Worm (Caenorhabditis elegans) whole organism, L4 larva: ENCODE results near the gene unc-17.

Experiments used
- F10B5.3 ChIP-seq: sonication (generic microtip); optimal IDR thresholded peaks from 2 replicates; lab custom pipeline; 2016; ENCODE audit warnings: mild to moderate bottlenecking, missing genetic modification characterization, missing compliant biosample characterization
- F44E2.7 ChIP-seq: fragments of 200-800 bp; sonication (Bioruptor generic); IDR thresholded peaks from 2 replicates; pipeline ENCODE4 v2.1.2; 2022; ENCODE audit warnings: missing genetic modification characterization, missing compliant biosample characterization
- T20F7.1 ChIP-seq: fragments of 200-800 bp; sonication (Bioruptor generic); optimal IDR thresholded peaks from 2 replicates; lab custom pipeline; 2018; ENCODE audit warnings: mild to moderate bottlenecking, missing genetic modification characterization, missing compliant biosample characterization
- T26A8.4 ChIP-seq: fragments of 200-800 bp; sonication (Bioruptor generic); IDR thresholded peaks from 2 replicates; pipeline ENCODE4 v1.3.6; 2022; ENCODE audit warnings: missing genetic modification characterization, missing compliant biosample characterization
- Y105C5A.15 ChIP-seq: fragments of 200-800 bp; sonication (Bioruptor generic); IDR thresholded peaks from 2 replicates; pipeline ENCODE4 v1.3.6; 2022; ENCODE audit warnings: missing genetic modification characterization, missing compliant biosample characterization
- Y75B8A.6 ChIP-seq: fragments of 200-800 bp; sonication (Bioruptor generic); IDR thresholded peaks from 2 replicates; pipeline ENCODE4 v1.3.6; 2022; ENCODE audit warnings: missing genetic modification reagents, missing genetic modification characterization, missing compliant biosample characterization
- aha-1 ChIP-seq: fragments of 150-350 bp; peaks from one replicate; lab custom pipeline; 2014; ENCODE audit warnings: missing biosample characterization, missing genetic modification characterization
- aly-2 ChIP-seq: sonication (generic microtip); optimal IDR thresholded peaks from 2 replicates; lab custom pipeline; 2018; ENCODE audit warnings: missing biosample characterization, missing genetic modification characterization
- ceh-20 ChIP-seq: fragments of 200-800 bp; sonication (Bioruptor generic); IDR thresholded peaks from 2 replicates; pipeline ENCODE4 v1.3.6; 2022; ENCODE audit warnings: missing genetic modification reagents, missing genetic modification characterization, missing compliant biosample characterization
- ceh-62 ChIP-seq: sonication (generic microtip); optimal IDR thresholded peaks from 2 replicates; lab custom pipeline; 2017; ENCODE audit warnings: missing biosample characterization, missing genetic modification characterization
- daf-16 ChIP-seq, 3 experiments: sonication (generic microtip); optimal IDR thresholded peaks; 2 replicates each; lab custom pipeline; 2016 to 2017; ENCODE audit warnings: missing genetic modification characterization in 3 of 3, missing genetic modification reagents in 3 of 3, mild to moderate bottlenecking in 2 of 3, missing compliant biosample characterization in 2 of 3, missing biosample characterization in 1 of 3, moderate library complexity in 1 of 3
- daf-8 ChIP-seq: fragments of 200-800 bp; sonication (Bioruptor generic); IDR thresholded peaks from 2 replicates; pipeline ENCODE4 v1.3.6; 2022; ENCODE audit warnings: missing genetic modification characterization, missing compliant biosample characterization
- dmd-6 ChIP-seq: fragments of 200-800 bp; sonication (Bioruptor generic); IDR thresholded peaks from 2 replicates; pipeline ENCODE4 v1.3.6; 2022; ENCODE audit warnings: missing genetic modification reagents, missing genetic modification characterization, missing compliant biosample characterization
- dmd-8 ChIP-seq: fragments of 200-800 bp; sonication (Bioruptor generic); IDR thresholded peaks from 2 replicates; pipeline ENCODE4 v1.3.6; 2022; ENCODE audit warnings: missing genetic modification characterization, missing compliant biosample characterization
- dpl-1 ChIP-seq: fragments of 150-350 bp; optimal IDR thresholded peaks from 2 replicates; lab custom pipeline; 2014; ENCODE audit warnings: missing biosample characterization, missing genetic modification reagents, missing genetic modification characterization
- dve-1 ChIP-seq: sonication (generic microtip); optimal IDR thresholded peaks from 2 replicates; lab custom pipeline; 2017; ENCODE audit warnings: antibody characterized with exemption, mild to moderate bottlenecking, missing genetic modification characterization, missing compliant biosample characterization; ENCODE audit not compliant: insufficient read depth
- gei-8 ChIP-seq: fragments of 200-800 bp; sonication (Bioruptor generic); optimal IDR thresholded peaks from 2 replicates; lab custom pipeline; 2018; ENCODE audit warnings: mild to moderate bottlenecking, missing genetic modification characterization, missing compliant biosample characterization
- hif-1 ChIP-seq, 2 experiments: sonication (generic microtip); optimal IDR thresholded peaks; 2 replicates each; lab custom pipeline; 2016 to 2017; ENCODE audit warnings: missing compliant biosample characterization in 2 of 2, missing genetic modification characterization in 2 of 2, missing genetic modification reagents in 2 of 2, missing genotype in 2 of 2, mild to moderate bottlenecking in 1 of 2
- hlh-11 ChIP-seq: fragments of 200-800 bp; sonication (Bioruptor generic); optimal IDR thresholded peaks from 2 replicates; lab custom pipeline; 2018; ENCODE audit warnings: mild to moderate bottlenecking, missing genetic modification characterization, missing compliant biosample characterization
- hlh-30 ChIP-seq: sonication (generic microtip); optimal IDR thresholded peaks from 2 replicates; lab custom pipeline; 2017; ENCODE audit warnings: antibody characterized with exemption, mild to moderate bottlenecking, missing genetic modification characterization, missing compliant biosample characterization; ENCODE audit not compliant: insufficient read depth
- hmg-1.1 ChIP-seq: fragments of 200-800 bp; sonication (Bioruptor generic); IDR thresholded peaks from 2 replicates; pipeline ENCODE4 v1.3.6; 2022; ENCODE audit warnings: missing genetic modification reagents, missing genetic modification characterization, missing compliant biosample characterization
- lin-1 ChIP-seq: fragments of 200-800 bp; sonication (Bioruptor generic); IDR thresholded peaks from 2 replicates; pipeline ENCODE4 v1.3.6; 2022; ENCODE audit warnings: missing genetic modification reagents, missing genetic modification characterization, missing compliant biosample characterization
- lin-38 ChIP-seq: fragments of 200-800 bp; sonication (Bioruptor generic); IDR thresholded peaks from 2 replicates; pipeline ENCODE4 v1.3.6; 2022; ENCODE audit warnings: missing genetic modification reagents, missing genetic modification characterization, missing compliant biosample characterization
- lir-3 ChIP-seq: sonication (generic microtip); optimal IDR thresholded peaks from 2 replicates; lab custom pipeline; 2016; ENCODE audit warnings: mild to moderate bottlenecking, missing genetic modification characterization, missing compliant biosample characterization
- lsy-2 ChIP-seq, 2 experiments: fragments of 150-350 bp in 1 of 2; sonication (generic microtip) in 1 of 2; optimal IDR thresholded peaks; 2 replicates each; lab custom pipeline; 2014 to 2017; ENCODE audit warnings: missing biosample characterization in 2 of 2, missing genetic modification characterization in 2 of 2
- madf-9 ChIP-seq: fragments of 200-800 bp; sonication (Bioruptor generic); conservative IDR thresholded peaks from 2 replicates; pipeline ENCODE4 v1.3.6; 2022; ENCODE audit warnings: missing genetic modification reagents, missing genetic modification characterization, missing compliant biosample characterization
- mdl-1 ChIP-seq, 2 experiments: fragments of 150-350 bp in 1 of 2; sonication (generic microtip) in 1 of 2; optimal IDR thresholded peaks; 2 replicates each; lab custom pipeline; 2014 to 2017; ENCODE audit warnings: missing biosample characterization in 2 of 2, missing genetic modification characterization in 2 of 2
- mdt-29 ChIP-seq: fragments of 200-800 bp; sonication (Bioruptor generic); IDR thresholded peaks from 2 replicates; pipeline ENCODE4 v1.3.6; 2022; ENCODE audit warnings: missing genetic modification reagents, missing genetic modification characterization, missing compliant biosample characterization
- mep-1 ChIP-seq: fragments of 150-350 bp; sonication (generic microtip); optimal IDR thresholded peaks from 3 replicates; lab custom pipeline; 2014; ENCODE audit warnings: missing biosample characterization, missing genetic modification characterization
- mes-2 ChIP-seq: sonication (generic microtip); optimal IDR thresholded peaks from 2 replicates; lab custom pipeline; 2016; ENCODE audit warnings: missing genotype, mild to moderate bottlenecking, missing genetic modification characterization, missing compliant biosample characterization; ENCODE audit not compliant: poor library complexity, severe bottlenecking
- mxl-2 ChIP-seq: fragments of 200-800 bp; sonication (Bioruptor generic); conservative IDR thresholded peaks from 2 replicates; pipeline ENCODE4 v1.3.6; 2022; ENCODE audit warnings: missing genetic modification reagents, missing genetic modification characterization, missing compliant biosample characterization
- mxl-3 ChIP-seq: fragments of 200-800 bp; sonication (Bioruptor generic); optimal IDR thresholded peaks from 2 replicates; lab custom pipeline; 2018; ENCODE audit warnings: mild to moderate bottlenecking, missing genetic modification characterization, missing compliant biosample characterization
- nhr-10 ChIP-seq: fragments of 150-350 bp; optimal IDR thresholded peaks from 2 replicates; lab custom pipeline; 2014; ENCODE audit warnings: missing biosample characterization, missing genetic modification characterization
- nhr-11 ChIP-seq: fragments of 150-350 bp; optimal IDR thresholded peaks from 2 replicates; lab custom pipeline; 2014; ENCODE audit warnings: missing biosample characterization, missing genetic modification characterization
- nhr-25 ChIP-seq: sonication (generic microtip); optimal IDR thresholded peaks from 2 replicates; lab custom pipeline; 2017; ENCODE audit warnings: missing genetic modification characterization, mild to moderate bottlenecking, missing compliant biosample characterization, antibody characterized with exemption, moderate library complexity, borderline replicate concordance; ENCODE audit not compliant: insufficient read depth
- nhr-28 ChIP-seq: fragments of 150-350 bp; optimal IDR thresholded peaks from 2 replicates; lab custom pipeline; 2014; ENCODE audit warnings: missing biosample characterization, missing genetic modification characterization
- nhr-48 ChIP-seq: sonication (generic microtip); optimal IDR thresholded peaks from 2 replicates; lab custom pipeline; 2016; ENCODE audit warnings: mild to moderate bottlenecking, missing genetic modification characterization, missing compliant biosample characterization
- nhr-6 ChIP-seq: fragments of 150-350 bp; optimal IDR thresholded peaks from 2 replicates; lab custom pipeline; 2014; ENCODE audit warnings: missing biosample characterization, missing genetic modification characterization
- nhr-77 ChIP-seq: fragments of 150-350 bp; optimal IDR thresholded peaks from 2 replicates; lab custom pipeline; 2014; ENCODE audit warnings: missing biosample characterization, missing genetic modification characterization
- pha-4 ChIP-seq, 2 experiments: fragments of 150-350 bp in 1 of 2; fragments of 200-800 bp in 1 of 2; sonication (Bioruptor generic) in 1 of 2; IDR thresholded peaks in 1 of 2; optimal IDR thresholded peaks in 1 of 2; 2 replicates each; pipeline versions ENCODE4 v1.3.6 to Lab custom; 2014 to 2022; ENCODE audit warnings: missing genetic modification characterization in 2 of 2, missing genetic modification reagents in 2 of 2, missing biosample characterization in 1 of 2, missing compliant biosample characterization in 1 of 2
- rbr-2 ChIP-seq: sonication (generic microtip); optimal IDR thresholded peaks from 2 replicates; lab custom pipeline; 2016; ENCODE audit warnings: missing genotype, missing genetic modification characterization, missing compliant biosample characterization
- saeg-2 ChIP-seq: fragments of 200-800 bp; sonication (Bioruptor generic); IDR thresholded peaks from 2 replicates; pipeline ENCODE4 v1.3.6; 2022; ENCODE audit warnings: missing genetic modification reagents, missing genetic modification characterization, missing compliant biosample characterization
- set-16 ChIP-seq: fragments of 200-800 bp; sonication (Bioruptor generic); IDR thresholded peaks from 2 replicates; pipeline ENCODE4 v1.3.6; 2022; ENCODE audit warnings: missing genetic modification reagents, missing genetic modification characterization, missing compliant biosample characterization
- snpc-4 ChIP-seq: fragments of 150-350 bp; optimal IDR thresholded peaks from 2 replicates; lab custom pipeline; 2014; ENCODE audit warnings: missing biosample characterization, missing genetic modification characterization
- tra-1 ChIP-seq: fragments of 200-800 bp; sonication (Bioruptor generic); IDR thresholded peaks from 2 replicates; pipeline ENCODE4 v1.3.6; 2022; ENCODE audit warnings: missing genetic modification reagents, missing genetic modification characterization, missing compliant biosample characterization
- unc-62 ChIP-seq, 3 experiments: fragments of 150-350 bp in 1 of 3; sonication (generic microtip); optimal IDR thresholded peaks in 2 of 3; peaks in 1 of 3; 1 replicate in 1 of 3; 2 replicates in 2 of 3; lab custom pipeline; 2014 to 2017; ENCODE audit warnings: missing biosample characterization in 3 of 3, missing genetic modification characterization in 3 of 3, missing genetic modification reagents in 3 of 3, missing genotype in 1 of 3
- zfp-3 ChIP-seq: fragments of 200-800 bp; sonication (Bioruptor generic); conservative IDR thresholded peaks from 2 replicates; pipeline ENCODE4 v1.3.6; 2022; ENCODE audit warnings: missing genetic modification reagents, missing genetic modification characterization, missing compliant biosample characterization

The unc-17 gene

ce11 chrIV:3654214-3654613, 29.7 kb upstream of the unc-17 start:
- peak; percentile 96 for TF ChIP-seq aha-1 (tag; lab: Kevin White, UChicago)
- peak; percentile 53 for TF ChIP-seq nhr-28
- no peak for TF ChIP-seq snpc-4 (tag; lab: Kevin White, UChicago)
- TF ChIP-seq nhr-11 (tag; lab: Kevin White, UChicago), result peak; percentile 82
- peak; percentile 45; the same call in 1 of the 2 replicates for TF ChIP-seq lin-38 (GFP tag; lab: Robert Waterston, UW)
- peak; percentile 74 for TF ChIP-seq tra-1 (GFP tag; lab: Robert Waterston, UW)
- TF ChIP-seq dpl-1 (GFP tag; lab: Kevin White, UChicago), result peak; percentile 24
- peak; percentile 91 for TF ChIP-seq ceh-20
- TF ChIP-seq set-16 (GFP tag; lab: Robert Waterston, UW), result peak; percentile 58
- TF ChIP-seq lir-3 (tag; lab: Kevin White, UChicago), result no peak
- TF ChIP-seq nhr-10, result no peak
- peak; percentile 28 for TF ChIP-seq rbr-2
- TF ChIP-seq hif-1 (tag; optimal IDR thresholded peaks at IDR 0.05; lab: Kevin White, UChicago), result peak in 1 of 2 experiments; percentile 55
- TF ChIP-seq nhr-48 (tag; lab: Kevin White, UChicago), result peak; percentile 95
- no peak for TF ChIP-seq Y105C5A.15
- peak in 1 of 2 experiments; percentile 48 for TF ChIP-seq lsy-2 (tag; optimal IDR thresholded peaks at IDR 0.05; lab: Kevin White, UChicago)
- TF ChIP-seq mep-1 (tag; lab: Kevin White, UChicago), result no peak
- peak; percentile 68; the same call in 1 of the 2 replicates for TF ChIP-seq saeg-2 (GFP tag; lab: Robert Waterston, UW)
- TF ChIP-seq nhr-25 (tag; lab: Kevin White, UChicago), result peak; percentile 53
- peak; percentile 75 for TF ChIP-seq mxl-3
- TF ChIP-seq aly-2 (tag; lab: Kevin White, UChicago), result no peak
- 0 out of 2 replicates have a peak, but pooled peaks have one; percentile 20 for TF ChIP-seq hmg-1.1
- TF ChIP-seq dve-1 (tag; lab: Kevin White, UChicago), result peak; percentile 72
- TF ChIP-seq pha-4 (GFP tag; IDR thresholded peaks at IDR 0.05; lab: Robert Waterston, UW), result peak; percentile 39; the same call in 1 of the 2 replicates
- no peak for TF ChIP-seq pha-4 (tag; optimal IDR thresholded peaks at IDR 0.05; lab: Kevin White, UChicago)
- TF ChIP-seq nhr-6 (tag; lab: Kevin White, UChicago), result no peak
- peak; percentile 93 for TF ChIP-seq hlh-11 (tag; lab: Kevin White, UChicago)
- no peak for TF ChIP-seq ceh-62
- TF ChIP-seq daf-16 (GFP tag; optimal IDR thresholded peaks at IDR 0.05; lab: Kevin White, UChicago), result peak in 1 of 2 experiments; percentile 90
- peak; percentile 82 for TF ChIP-seq daf-16 (tag; optimal IDR thresholded peaks at IDR 0.05; lab: Kevin White, UChicago)
- no peak for TF ChIP-seq F44E2.7
- TF ChIP-seq F10B5.3 (tag; lab: Kevin White, UChicago), result no peak
- no peak for TF ChIP-seq T20F7.1 (GFP tag; lab: Kevin White, UChicago)
- TF ChIP-seq mxl-2 (GFP tag; lab: Robert Waterston, UW), result peak; percentile 98
- 0 out of 2 replicates have a peak, but pooled peaks have one; percentile 42 for TF ChIP-seq Y75B8A.6
- TF ChIP-seq mdl-1 (tag; optimal IDR thresholded peaks at IDR 0.05; lab: Kevin White, UChicago), result peak; percentile 73 to 79
- TF ChIP-seq lin-1 (GFP tag; lab: Robert Waterston, UW), result peak; percentile 53; the same call in 1 of the 2 replicates
- peak; percentile 26 for TF ChIP-seq mes-2 (tag; lab: Kevin White, UChicago)
- peak; percentile 82 for TF ChIP-seq mdt-29 (GFP tag; lab: Robert Waterston, UW)
- peak; percentile 89 for TF ChIP-seq hlh-30 (tag; lab: Kevin White, UChicago)
- peak; percentile 48; the same call in 1 of the 2 replicates for TF ChIP-seq T26A8.4 (GFP tag; lab: Robert Waterston, UW)
- no peak for TF ChIP-seq dmd-8 (GFP tag; lab: Robert Waterston, UW)
- TF ChIP-seq gei-8 (GFP tag; lab: Kevin White, UChicago), result peak; percentile 31
- no peak for TF ChIP-seq madf-9 (GFP tag; lab: Robert Waterston, UW)
- 0 out of 2 replicates have a peak, but pooled peaks have one; percentile 53 for TF ChIP-seq zfp-3 (GFP tag; lab: Robert Waterston, UW)
- TF ChIP-seq unc-62 (GFP tag; optimal IDR thresholded peaks at IDR 0.05 in 1 of 2; lab: Kevin White, UChicago), result peak in 1 of 2 experiments; percentile 69
- TF ChIP-seq unc-62 (tag; optimal IDR thresholded peaks at IDR 0.05; lab: Kevin White, UChicago), result no peak
- TF ChIP-seq daf-8 (GFP tag; lab: Robert Waterston, UW), result no peak
- TF ChIP-seq dmd-6 (GFP tag; lab: Robert Waterston, UW), result peak; percentile 80
- TF ChIP-seq nhr-77 (tag; lab: Kevin White, UChicago), result no peak
